Worm (Caenorhabditis elegans) whole organism, L2 larva: ENCODE results near the gene EGAP2.1.

Experiments
- ceh-82 ChIP-seq: fragments of 150-350 bp; optimal IDR thresholded peaks from 2 replicates; lab custom pipeline; 2014; ENCODE audit warnings: missing biosample characterization, missing genetic modification characterization
- egl-27 ChIP-seq: sonication (generic microtip); optimal IDR thresholded peaks from 3 replicates; lab custom pipeline; 2017; ENCODE audit warnings: missing biosample characterization, missing genetic modification reagents, missing genetic modification characterization
- fos-1 ChIP-seq: fragments of 150-350 bp; optimal IDR thresholded peaks from 2 replicates; lab custom pipeline; 2014; ENCODE audit warnings: missing biosample characterization, missing genetic modification characterization
- nhr-11 ChIP-seq: fragments of 150-350 bp; optimal IDR thresholded peaks from 2 replicates; lab custom pipeline; 2014; ENCODE audit warnings: missing biosample characterization, missing genetic modification characterization
- nhr-25 ChIP-seq: fragments of 150-350 bp; sonication (generic microtip); optimal IDR thresholded peaks from 3 replicates; lab custom pipeline; 2014; ENCODE audit warnings: missing biosample characterization, missing genetic modification characterization
- nhr-6 ChIP-seq: fragments of 150-350 bp; optimal IDR thresholded peaks from 2 replicates; lab custom pipeline; 2014; ENCODE audit warnings: missing biosample characterization, missing genetic modification characterization
- snpc-4 ChIP-seq: fragments of 150-350 bp; optimal IDR thresholded peaks from 2 replicates; lab custom pipeline; 2014; ENCODE audit warnings: missing biosample characterization, missing genetic modification characterization
- zag-1 ChIP-seq: fragments of 150-350 bp; optimal IDR thresholded peaks from 2 replicates; lab custom pipeline; 2014; ENCODE audit warnings: missing biosample characterization, missing genetic modification characterization

ce11 chrII:5187469-5187868 lies 43.7 kb upstream of the EGAP2.1 start, which contains the start of gene crh-2:
- TF ChIP-seq nhr-11 (tag; lab: Kevin White, UChicago) (no peak), ceh-82 (tag; lab: Kevin White, UChicago) (no peak), fos-1 (tag; lab: Kevin White, UChicago) (no peak), egl-27 (tag; lab: Kevin White, UChicago) (no peak), snpc-4 (no peak), nhr-25 (tag; lab: Kevin White, UChicago) (no peak), zag-1 (tag; lab: Kevin White, UChicago) (no peak), nhr-6 (tag; lab: Kevin White, UChicago) (no peak)
